Worm (Caenorhabditis elegans) whole organism, L4 larva: ENCODE data around the gene cdh-8.

Source experiments
- R02D3.7 ChIP-seq: fragments of 150-350 bp; sonication (generic microtip); optimal IDR thresholded peaks from 3 replicates; lab custom pipeline; 2014; ENCODE audit warnings: missing biosample characterization, missing genetic modification characterization
- ctbp-1 ChIP-seq: fragments of 200-800 bp; sonication (Bioruptor generic); IDR thresholded peaks from 2 replicates; pipeline ENCODE4 v1.3.6; 2022; ENCODE audit warnings: missing genetic modification reagents, missing genetic modification characterization, missing compliant biosample characterization
- lsy-2 ChIP-seq, 2 experiments: fragments of 150-350 bp in 1 of 2; sonication (generic microtip) in 1 of 2; optimal IDR thresholded peaks; 2 replicates each; lab custom pipeline; 2014 to 2017; ENCODE audit warnings: missing biosample characterization in 2 of 2, missing genetic modification characterization in 2 of 2
- madf-5 ChIP-seq, 2 experiments: fragments of 200-800 bp; sonication (Bioruptor generic); IDR thresholded peaks; 2 replicates each; pipeline ENCODE4 v1.3.6; 2022; ENCODE audit warnings: missing compliant biosample characterization in 2 of 2, missing genetic modification characterization in 2 of 2
- pha-4 ChIP-seq, 2 experiments: fragments of 150-350 bp in 1 of 2; fragments of 200-800 bp in 1 of 2; sonication (Bioruptor generic) in 1 of 2; IDR thresholded peaks in 1 of 2; optimal IDR thresholded peaks in 1 of 2; 2 replicates each; pipeline versions ENCODE4 v1.3.6 to Lab custom; 2014 to 2022; ENCODE audit warnings: missing genetic modification characterization in 2 of 2, missing genetic modification reagents in 2 of 2, missing biosample characterization in 1 of 2, missing compliant biosample characterization in 1 of 2
- zfp-2 ChIP-seq: sonication (generic microtip); optimal IDR thresholded peaks from 2 replicates; lab custom pipeline; 2016; ENCODE audit warnings: mild to moderate bottlenecking, missing genetic modification characterization, missing compliant biosample characterization

ce11 chrIV:307205-307604 lies 32.4 kb upstream of the cdh-8 start, which contains the start of gene swt-1:
- TF ChIP-seq ctbp-1 (GFP tag; lab: Robert Waterston, UW): no peak
- TF ChIP-seq madf-5 (GFP tag; IDR thresholded peaks at IDR 0.05; lab: Robert Waterston, UW): no peak
- TF ChIP-seq lsy-2 (tag; optimal IDR thresholded peaks at IDR 0.05; lab: Kevin White, UChicago): no peak
- no peak for TF ChIP-seq zfp-2 (tag; lab: Kevin White, UChicago)
- no peak for TF ChIP-seq R02D3.7 (tag; lab: Kevin White, UChicago)
- no peak for TF ChIP-seq pha-4 (GFP tag; IDR thresholded peaks at IDR 0.05; lab: Robert Waterston, UW)
- no peak for TF ChIP-seq pha-4 (tag; optimal IDR thresholded peaks at IDR 0.05; lab: Kevin White, UChicago)
